Fruit fly (Drosophila melanogaster) S2 (cell line): ENCODE measurements around the gene CG31952.

Experiments used
- CG8478 ChIP-seq: fragments of >200 bp; optimal IDR thresholded peaks from 2 replicates; lab custom pipeline; 2018
- CTCF ChIP-seq, 2 experiments: fragments of >200 bp; optimal IDR thresholded peaks; 2 replicates each; lab custom pipeline; 2018

dm6 chr2L:3369083-3369653 is 47.3 kb upstream of the CG31952 start:
- no peak for TF ChIP-seq CTCF (optimal IDR thresholded peaks at IDR 0.05; lab: Kevin White, UChicago)
- TF ChIP-seq CG8478, result no peak
